Fruit fly (Drosophila melanogaster) ovary, adult (tissue): ENCODE results near the gene Obp19c.

Experiments used
- CG17801 ChIP-seq: fragments of 200-800 bp; optimal IDR thresholded peaks from 2 replicates; lab custom pipeline; 2019; ENCODE audit warnings: missing biosample characterization, mild to moderate bottlenecking, missing genetic modification characterization, moderate library complexity; ENCODE audit not compliant: partially characterized antibody

Gene Obp19c

dm6 chrX:20423158-20423557, 4.4 kb upstream of the Obp19c start:
- no peak for TF ChIP-seq CG17801 (GFP tag; lab: Kevin White, UChicago)

dm6 chrX:20419313-20419712, 549 bp upstream of the Obp19c start, which contains the start of gene Obp19d:
TSS of gene Obp19d (plus strand) at chrX:20419613.
- no peak for TF ChIP-seq CG17801 (GFP tag; lab: Kevin White, UChicago)

- no peak for TF ChIP-seq CG17801 (GFP tag; lab: Kevin White, UChicago)
Observed at dm6 chrX:20416433-20416832, 2.3 kb downstream of the Obp19c start, which contains the start of gene Obp19b. TSS of gene Obp19b (plus strand) at chrX:20416733.

DNA sequence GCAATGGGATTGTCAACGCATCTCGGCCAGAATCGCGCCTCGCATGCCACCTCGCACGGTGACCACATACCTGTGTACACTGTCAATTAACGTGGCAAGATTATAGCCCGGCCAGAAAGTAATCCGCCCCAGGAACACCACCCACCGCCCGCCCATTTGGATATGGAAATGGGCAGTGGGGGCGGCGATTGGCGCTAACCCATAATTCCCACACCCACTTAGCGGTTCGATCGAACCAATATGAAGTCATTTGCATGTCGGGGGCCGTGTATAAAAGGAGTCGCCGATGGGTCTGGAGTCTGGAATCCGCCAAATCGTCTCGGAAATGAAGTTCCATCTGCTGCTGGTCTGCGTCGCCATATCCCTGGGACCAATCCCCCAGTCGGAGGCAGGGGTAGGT, 3.3 kb downstream of the Obp19c start, which contains the start of gene Obp19a:
TSS of gene Obp19a (plus strand) at position 301 of the 400 bp plus-strand sequence.
- no peak for TF ChIP-seq CG17801 (GFP tag; lab: Kevin White, UChicago)

DNA sequence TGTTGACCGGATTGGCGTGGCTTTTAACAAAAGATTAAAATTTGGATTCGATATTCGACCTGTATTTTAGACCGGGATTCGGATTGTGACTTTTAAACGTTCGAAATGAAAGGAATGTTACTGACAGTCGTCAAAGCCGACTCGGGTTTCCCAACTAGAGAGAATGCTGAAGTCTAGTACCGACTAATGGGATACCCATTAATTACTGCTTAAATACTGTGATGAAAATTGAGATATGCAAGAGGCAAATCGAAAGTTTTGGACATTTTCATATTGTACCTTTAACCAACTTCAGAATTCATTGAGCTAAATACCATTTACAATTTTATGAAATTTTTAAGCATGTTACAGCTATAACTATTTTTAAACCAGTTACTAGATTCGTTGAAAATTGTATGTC, 4.7 kb downstream of the Obp19c start, which contains the start of gene CG15458:
TSS of gene CG15458 (minus strand) at position 101 of the 400 bp plus-strand sequence.
- no peak for TF ChIP-seq CG17801 (GFP tag; lab: Kevin White, UChicago)

dm6 chrX:20413481-20413880, 5.3 kb downstream of the Obp19c start, which contains the start of gene CG15459:
TSS of gene CG15459 (minus strand) at chrX:20413581.
- TF ChIP-seq CG17801 (GFP tag; lab: Kevin White, UChicago), result no peak

DNA sequence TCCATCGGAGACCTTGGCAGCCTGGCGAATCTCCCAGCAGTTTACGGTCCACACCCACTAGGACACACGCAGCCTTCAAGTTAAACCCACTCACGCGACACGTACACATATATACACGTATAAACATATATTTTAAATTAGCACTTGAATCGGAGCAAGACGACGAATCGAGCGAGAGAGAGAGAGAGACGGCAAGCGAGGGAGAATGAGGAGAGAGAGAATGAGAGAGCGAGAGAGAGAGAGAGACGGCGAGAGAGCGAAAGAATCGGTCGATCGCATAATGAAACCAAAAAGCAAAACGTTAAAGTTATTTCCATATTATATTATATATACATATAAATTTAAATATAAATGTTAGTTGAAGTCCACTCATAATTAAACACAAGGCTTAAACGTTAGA, 7.1 kb downstream of the Obp19c start:
- no peak for TF ChIP-seq CG17801 (GFP tag; lab: Kevin White, UChicago)

DNA sequence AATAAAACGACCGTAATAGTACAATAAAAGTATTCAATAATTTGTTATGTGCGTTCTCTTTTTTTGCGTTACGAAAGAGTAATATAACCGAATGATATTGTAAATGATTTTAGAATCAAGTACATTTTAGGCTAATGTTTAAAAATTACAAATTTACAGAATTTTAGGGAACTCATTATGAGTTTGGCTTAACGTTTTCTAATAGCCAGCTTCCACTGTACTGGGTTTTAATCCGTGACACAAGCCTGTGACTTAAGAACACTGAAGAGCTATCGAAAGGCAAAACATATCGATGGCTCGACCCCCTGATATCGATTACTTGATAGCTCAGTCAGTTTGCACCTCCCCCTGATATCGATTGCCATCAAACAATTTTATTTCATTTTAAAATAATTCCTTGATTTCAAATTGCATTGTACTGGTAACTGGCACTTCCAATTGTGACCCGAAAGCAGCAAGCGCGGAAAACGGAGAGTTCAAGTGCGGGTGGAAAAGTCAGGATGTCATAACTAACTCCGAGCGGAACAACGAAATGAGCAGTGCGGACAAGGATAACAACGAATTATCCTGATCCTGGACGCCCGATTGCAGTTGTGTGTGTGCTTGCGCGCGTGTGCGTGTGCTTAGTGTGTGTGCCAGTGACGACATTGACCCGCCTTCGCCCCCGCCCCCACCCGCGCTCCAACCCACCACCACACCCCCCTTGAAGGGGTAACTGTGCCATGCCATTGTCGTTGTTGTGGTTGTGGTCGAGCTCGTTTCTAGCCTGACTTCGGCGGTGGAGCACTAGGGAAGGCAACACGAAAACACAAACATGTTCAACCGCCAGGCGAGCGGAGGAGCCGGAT, 24.5 kb downstream of the Obp19c start, which contains the start of gene HERC2:
TSS of gene HERC2 (plus strand) at position 330 of the 848 bp plus-strand sequence.
- no peak for TF ChIP-seq CG17801 (GFP tag; lab: Kevin White, UChicago)

DNA sequence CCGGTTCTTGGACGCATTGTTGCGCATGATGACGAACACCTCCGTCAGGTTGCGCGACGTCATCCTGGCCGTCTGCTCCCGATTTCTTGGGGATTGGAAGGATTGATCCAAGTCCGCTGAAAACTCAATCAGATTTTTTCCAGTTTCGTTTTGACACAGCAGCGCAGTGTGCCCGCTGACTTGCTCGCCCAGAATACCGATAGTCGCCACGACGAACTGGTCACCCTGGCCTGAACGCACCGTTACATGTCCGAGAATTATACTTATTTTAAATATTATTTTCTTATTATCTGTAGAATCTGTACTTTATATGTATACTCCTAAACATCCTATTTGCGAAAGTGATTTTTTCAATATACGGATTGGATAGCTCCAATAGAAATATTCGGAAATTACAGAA, 25.2 kb downstream of the Obp19c start, which contains the start of gene Syx16:
TSS of gene Syx16 (minus strand) at position 172 of the 400 bp plus-strand sequence.
- TF ChIP-seq CG17801 (GFP tag; lab: Kevin White, UChicago), result no peak

DNA sequence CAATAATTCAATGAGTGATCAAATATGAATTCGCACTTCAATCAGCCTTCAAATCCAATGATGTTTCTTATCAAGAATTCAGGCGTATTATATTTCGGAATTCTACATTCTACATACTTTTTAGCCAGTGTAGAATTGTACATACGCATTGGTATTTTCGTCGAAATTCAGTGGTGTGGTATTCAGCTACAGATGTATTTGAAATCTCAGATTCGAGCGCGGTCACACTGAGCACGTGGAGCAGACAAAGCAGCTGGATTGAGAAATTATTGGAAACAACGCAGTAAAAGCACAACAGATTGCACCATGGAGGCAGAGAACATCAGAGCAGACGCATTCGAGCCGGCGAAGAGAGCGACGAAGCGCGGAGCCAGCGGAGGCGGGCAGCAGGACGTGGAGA, 27.5 kb downstream of the Obp19c start:
- TF ChIP-seq CG17801 (GFP tag; lab: Kevin White, UChicago), result peak; percentile 5

- TF ChIP-seq CG17801 (GFP tag; lab: Kevin White, UChicago), result no peak
Observed at dm6 chrX:20390706-20391105, 28.1 kb downstream of the Obp19c start, which contains the start of gene jb. TSS of gene jb (minus strand) at chrX:20390806.

DNA sequence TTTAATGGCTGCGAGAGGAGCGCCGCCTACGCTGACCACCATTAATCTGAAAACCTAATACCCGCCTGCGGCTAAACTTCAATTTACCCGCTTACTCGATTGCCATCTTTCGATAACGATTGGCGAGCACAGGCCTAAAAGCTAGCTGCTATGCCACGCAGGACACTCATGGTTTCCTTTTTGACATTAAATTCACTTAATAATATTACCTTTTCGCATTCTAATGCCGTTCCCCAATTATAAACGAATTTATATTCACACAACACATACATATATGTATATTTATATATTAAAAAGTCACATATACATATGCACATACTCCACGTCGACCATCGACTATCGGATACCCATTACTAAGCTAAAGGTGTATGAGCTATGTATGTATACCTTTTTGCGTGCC, 29.1 kb downstream of the Obp19c start:
- no peak for TF ChIP-seq CG17801 (GFP tag; lab: Kevin White, UChicago)

dm6 chrX:20385865-20386264, 32.9 kb downstream of the Obp19c start:
- no peak for TF ChIP-seq CG17801 (GFP tag; lab: Kevin White, UChicago)

dm6 chrX:20376422-20376821, 42.3 kb downstream of the Obp19c start, which contains the start of gene CG12679:
TSS of gene CG12679 (minus strand) at chrX:20376522.
- TF ChIP-seq CG17801 (GFP tag; lab: Kevin White, UChicago), result no peak
